Fruit fly (Drosophila melanogaster) whole organism, embryonic: ENCODE results near the gene CG14507.

Source experiments
- Atf3 ChIP-seq: fragments of 200-800 bp; sonication (Bioruptor generic); optimal IDR thresholded peaks from 3 replicates; lab custom pipeline; 2016; ENCODE audit warnings: missing biosample characterization, missing genetic modification characterization
- Bgb ChIP-seq: fragments of 200-800 bp; sonication (Bioruptor generic); IDR thresholded peaks from 2 replicates; pipeline ENCODE4 v1.3.6; 2022; ENCODE audit warnings: missing biosample characterization, missing genetic modification characterization; ENCODE audit not compliant: partially characterized antibody
- CG1024 ChIP-seq: fragments of 200-800 bp; sonication (Bioruptor generic); IDR thresholded peaks from 2 replicates; pipeline ENCODE4 v1.3.6; 2022; ENCODE audit warnings: missing biosample characterization, missing genetic modification characterization
- CG12769 ChIP-seq: fragments of 200-800 bp; sonication (Bioruptor generic); optimal IDR thresholded peaks from 2 replicates; lab custom pipeline; 2019; ENCODE audit warnings: missing biosample characterization, mild to moderate bottlenecking, missing genetic modification characterization, moderate library complexity
- CG13424 ChIP-seq: fragments of 200-800 bp; sonication (Bioruptor generic); optimal IDR thresholded peaks from 2 replicates; lab custom pipeline; 2019; ENCODE audit warnings: missing biosample characterization, mild to moderate bottlenecking, missing genetic modification characterization, moderate library complexity
- CG14441 ChIP-seq: fragments of 200-800 bp; sonication (Bioruptor generic); IDR thresholded peaks from 2 replicates; pipeline ENCODE4 v1.3.6; 2022; ENCODE audit warnings: missing biosample characterization, missing genetic modification characterization
- CG1602 ChIP-seq: fragments of 200-800 bp; sonication (Bioruptor generic); optimal IDR thresholded peaks from 3 replicates; lab custom pipeline; 2016; ENCODE audit warnings: missing biosample characterization, missing genetic modification characterization
- CG16815 ChIP-seq: fragments of 200-800 bp; sonication (Bioruptor generic); optimal IDR thresholded peaks from 3 replicates; lab custom pipeline; 2017; ENCODE audit warnings: missing biosample characterization, mild to moderate bottlenecking, missing genetic modification characterization
- CG17186 ChIP-seq: fragments of 200-800 bp; sonication (Bioruptor generic); optimal IDR thresholded peaks from 3 replicates; lab custom pipeline; 2017; ENCODE audit warnings: missing biosample characterization, missing genetic modification reagents, missing genetic modification characterization
- CG17385 ChIP-seq: fragments of 200-800 bp; sonication (Bioruptor generic); optimal IDR thresholded peaks from 3 replicates; lab custom pipeline; 2018; ENCODE audit warnings: missing biosample characterization, mild to moderate bottlenecking, missing genetic modification characterization
- CG17612 ChIP-seq: fragments of 200-800 bp; sonication (Bioruptor generic); IDR thresholded peaks from 2 replicates; pipeline ENCODE4 v1.3.6; 2022; ENCODE audit warnings: missing biosample characterization, missing genetic modification characterization
- CG17802 ChIP-seq: fragments of 200-800 bp; sonication (Bioruptor generic); optimal IDR thresholded peaks from 2 replicates; lab custom pipeline; 2018; ENCODE audit warnings: missing biosample characterization, mild to moderate bottlenecking, missing genetic modification characterization, moderate library complexity
- CG18764 ChIP-seq: fragments of 200-800 bp; sonication (Bioruptor generic); optimal IDR thresholded peaks from 3 replicates; lab custom pipeline; 2016; ENCODE audit warnings: missing biosample characterization, missing genetic modification characterization
- CG2199 ChIP-seq: fragments of 200-800 bp; sonication (Bioruptor generic); IDR thresholded peaks from 3 replicates; pipeline ENCODE4 v1.3.6; 2022; ENCODE audit warnings: missing biosample characterization, missing genetic modification characterization
- CG2678 ChIP-seq: fragments of 200-800 bp; sonication (Bioruptor generic); optimal IDR thresholded peaks from 3 replicates; lab custom pipeline; 2019; ENCODE audit warnings: missing biosample characterization, mild to moderate bottlenecking, missing genetic modification characterization, moderate library complexity
- CG30431 ChIP-seq: fragments of 200-800 bp; sonication (Bioruptor generic); optimal IDR thresholded peaks from 2 replicates; lab custom pipeline; 2017; ENCODE audit warnings: missing biosample characterization, missing genetic modification characterization
- CG32772 ChIP-seq: fragments of 200-800 bp; sonication (Bioruptor generic); IDR thresholded peaks from 2 replicates; pipeline ENCODE4 v1.3.6; 2022; ENCODE audit warnings: missing biosample characterization, missing genetic modification characterization
- CG34376 ChIP-seq: fragments of 200-800 bp; sonication (Bioruptor generic); optimal IDR thresholded peaks from 2 replicates; lab custom pipeline; 2018; ENCODE audit warnings: missing biosample characterization, mild to moderate bottlenecking, missing genetic modification characterization
- CG6654 ChIP-seq: fragments of 200-800 bp; sonication (Bioruptor generic); optimal IDR thresholded peaks from 2 replicates; lab custom pipeline; 2017; ENCODE audit warnings: missing biosample characterization, mild to moderate bottlenecking, missing genetic modification characterization
- CG7357 ChIP-seq: fragments of 200-800 bp; sonication (Bioruptor generic); IDR thresholded peaks from 3 replicates; pipeline ENCODE4 v1.3.6; 2022; ENCODE audit warnings: missing biosample characterization, missing genetic modification characterization
- CrebB ChIP-seq: fragments of 200-800 bp; sonication (Bioruptor generic); optimal IDR thresholded peaks from 3 replicates; lab custom pipeline; 2018; ENCODE audit warnings: missing biosample characterization, mild to moderate bottlenecking, missing genetic modification characterization
- Dp ChIP-seq: fragments of 200-800 bp; sonication (Bioruptor generic); optimal IDR thresholded peaks from 2 replicates; lab custom pipeline; 2018; ENCODE audit warnings: missing biosample characterization, mild to moderate bottlenecking, missing genetic modification characterization, moderate library complexity
- Fer3 ChIP-seq: fragments of 200-800 bp; sonication (Bioruptor generic); optimal IDR thresholded peaks from 2 replicates; lab custom pipeline; 2018; ENCODE audit warnings: missing biosample characterization, mild to moderate bottlenecking, missing genetic modification characterization, moderate library complexity
- HHEX ChIP-seq: fragments of 200-800 bp; sonication (Bioruptor generic); optimal IDR thresholded peaks from 3 replicates; lab custom pipeline; 2017; ENCODE audit warnings: missing biosample characterization, mild to moderate bottlenecking, missing genetic modification characterization, missing genetic modification reagents
- Hr39 ChIP-seq: fragments of >200 bp; optimal IDR thresholded peaks from 2 replicates; lab custom pipeline; 2017
- Hr51 ChIP-seq, 2 experiments: fragments of 200-800 bp; sonication (Bioruptor generic); optimal IDR thresholded peaks; 2 replicates in 1 of 2; 3 replicates in 1 of 2; lab custom pipeline; 2016 to 2018; ENCODE audit warnings: missing biosample characterization in 2 of 2, missing genetic modification characterization in 2 of 2, mild to moderate bottlenecking in 1 of 2, moderate library complexity in 1 of 2
- MBD-R2 ChIP-seq: fragments of 200-800 bp; sonication (Bioruptor generic); IDR thresholded peaks from 2 replicates; pipeline ENCODE4 v1.3.6; 2022; ENCODE audit warnings: missing biosample characterization, missing genetic modification characterization
- MTF-1 ChIP-seq: fragments of 200-800 bp; sonication (Bioruptor generic); optimal IDR thresholded peaks from 2 replicates; lab custom pipeline; 2018; ENCODE audit warnings: missing biosample characterization, mild to moderate bottlenecking, missing genetic modification characterization, borderline replicate concordance
- Mes4 ChIP-seq: fragments of 200-800 bp; sonication (Bioruptor generic); optimal IDR thresholded peaks from 2 replicates; lab custom pipeline; 2016; ENCODE audit warnings: missing biosample characterization, missing genetic modification characterization
- NFAT ChIP-seq: fragments of 200-800 bp; sonication (Bioruptor generic); IDR thresholded peaks from 2 replicates; pipeline ENCODE4 v1.3.6; 2022; ENCODE audit warnings: missing biosample characterization, missing genetic modification characterization
- Neu2 ChIP-seq: fragments of 200-800 bp; sonication (Bioruptor generic); optimal IDR thresholded peaks from 3 replicates; lab custom pipeline; 2016; ENCODE audit warnings: missing biosample characterization, missing genetic modification characterization, borderline replicate concordance
- Nf-YB ChIP-seq: fragments of 200-800 bp; sonication (Bioruptor generic); optimal IDR thresholded peaks from 3 replicates; lab custom pipeline; 2019; ENCODE audit warnings: missing biosample characterization, mild to moderate bottlenecking, missing genetic modification characterization, moderate library complexity
- NfI ChIP-seq: fragments of 200-800 bp; sonication (Bioruptor generic); optimal IDR thresholded peaks from 3 replicates; lab custom pipeline; 2018; ENCODE audit warnings: missing biosample characterization, mild to moderate bottlenecking, missing genetic modification characterization, moderate library complexity
- Sry-β ChIP-seq: fragments of 200-800 bp; sonication (Bioruptor generic); optimal IDR thresholded peaks from 2 replicates; lab custom pipeline; 2018; ENCODE audit warnings: missing biosample characterization, mild to moderate bottlenecking, missing genetic modification characterization, moderate library complexity
- Usf ChIP-seq: fragments of 200-800 bp; sonication (Bioruptor generic); optimal IDR thresholded peaks from 2 replicates; lab custom pipeline; 2017; ENCODE audit warnings: missing genotype, missing biosample characterization, missing genetic modification characterization
- ci ChIP-seq: fragments of 200-800 bp; sonication (Bioruptor generic); IDR thresholded peaks from 3 replicates; pipeline ENCODE4 v1.3.6; 2022; ENCODE audit warnings: missing biosample characterization, missing genetic modification characterization
- corto ChIP-seq: fragments of 200-800 bp; sonication (Bioruptor generic); optimal IDR thresholded peaks from 2 replicates; lab custom pipeline; 2016; ENCODE audit warnings: missing biosample characterization, mild to moderate bottlenecking, missing genetic modification characterization, moderate library complexity
- crol ChIP-seq: fragments of 200-800 bp; sonication (Bioruptor generic); IDR thresholded peaks from 2 replicates; pipeline ENCODE4 v1.3.6; 2022; ENCODE audit warnings: missing biosample characterization, missing genetic modification characterization
- ewg ChIP-seq: fragments of 200-800 bp; sonication (Bioruptor generic); optimal IDR thresholded peaks from 3 replicates; lab custom pipeline; 2017; ENCODE audit warnings: mild to moderate bottlenecking, missing biosample characterization, missing genetic modification reagents, missing genetic modification characterization
- ham ChIP-seq: fragments of 200-800 bp; sonication (Bioruptor generic); IDR thresholded peaks from 2 replicates; pipeline ENCODE4 v1.3.6; 2022; ENCODE audit warnings: missing biosample characterization, missing genetic modification characterization
- jigr1 ChIP-seq: fragments of 200-800 bp; sonication (Bioruptor generic); IDR thresholded peaks from 3 replicates; pipeline ENCODE4 v1.3.6; 2022; ENCODE audit warnings: missing biosample characterization, missing genetic modification characterization
- ranshi ChIP-seq: fragments of 200-800 bp; sonication (Bioruptor generic); IDR thresholded peaks from 2 replicates; pipeline ENCODE4 v1.3.6; 2022; ENCODE audit warnings: missing biosample characterization, missing genetic modification characterization
- sd ChIP-seq: fragments of 200-800 bp; sonication (Bioruptor generic); optimal IDR thresholded peaks from 3 replicates; lab custom pipeline; 2018; ENCODE audit warnings: missing biosample characterization, mild to moderate bottlenecking, missing genetic modification characterization, moderate library complexity
- seq ChIP-seq: fragments of 200-800 bp; sonication (Bioruptor generic); IDR thresholded peaks from 2 replicates; pipeline ENCODE4 v1.3.6; 2022; ENCODE audit warnings: missing biosample characterization, missing genetic modification characterization
- sna ChIP-seq: fragments of 200-800 bp; sonication (Bioruptor generic); IDR thresholded peaks from 2 replicates; pipeline ENCODE4 v1.3.6; 2022; ENCODE audit warnings: missing biosample characterization, missing genetic modification characterization; ENCODE audit not compliant: partially characterized antibody
- ssp ChIP-seq: fragments of 200-800 bp; sonication (Bioruptor generic); IDR thresholded peaks from 2 replicates; pipeline ENCODE4 v1.3.6; 2022; ENCODE audit warnings: missing biosample characterization, missing genetic modification characterization
- stc ChIP-seq: fragments of 200-800 bp; sonication (Bioruptor generic); IDR thresholded peaks from 2 replicates; pipeline ENCODE4 v1.3.6; 2022; ENCODE audit warnings: missing biosample characterization, missing genetic modification characterization
- tin ChIP-seq: fragments of 200-800 bp; sonication (Bioruptor generic); optimal IDR thresholded peaks from 3 replicates; lab custom pipeline; 2016; ENCODE audit warnings: missing biosample characterization, missing genetic modification characterization

The CG14507 gene

DNA sequence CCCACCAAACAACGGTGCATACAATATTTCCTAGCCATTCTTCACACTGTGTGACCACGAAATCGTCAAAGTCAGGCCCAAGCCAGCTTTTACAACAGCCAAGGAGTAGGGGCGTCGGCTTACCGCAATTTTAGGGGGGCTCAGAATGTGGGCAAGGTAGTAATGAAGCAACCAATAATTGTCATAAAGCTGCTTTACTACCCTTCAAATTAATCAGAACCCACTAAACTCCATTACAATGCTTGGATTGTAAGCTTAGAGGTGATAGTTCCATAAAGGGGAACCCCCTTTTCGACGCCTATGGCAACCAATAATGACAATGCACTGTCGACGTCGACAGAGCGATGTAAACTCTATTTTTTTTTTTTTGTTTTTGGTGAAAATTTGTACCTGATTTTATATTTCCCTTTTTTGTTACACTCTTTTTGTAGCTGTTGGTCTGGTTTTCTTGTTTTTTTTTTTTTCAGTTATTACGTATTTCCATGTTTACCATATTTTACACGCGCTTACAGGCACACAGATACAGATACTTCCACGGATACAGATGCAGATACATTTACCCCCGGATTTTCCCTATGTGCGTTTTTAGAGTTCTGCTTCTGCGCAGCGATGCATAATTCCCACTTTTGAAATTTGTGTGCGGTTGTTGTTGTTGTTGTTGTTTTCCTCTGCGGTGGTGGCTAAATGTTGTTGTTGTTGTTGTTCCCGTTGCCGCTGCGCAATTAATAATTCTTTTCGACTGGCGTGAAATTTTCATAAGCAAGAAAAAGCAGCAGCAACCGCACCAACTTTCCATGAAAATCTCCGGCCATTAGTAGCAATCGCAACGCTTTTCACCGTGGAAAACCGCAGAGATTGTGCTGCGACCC, 22.7 kb downstream of the CG14507 start (continued):
- TF ChIP-seq ranshi (peak; percentile 72; the same call in 1 of the 2 replicates), CG1024 (GFP tag; lab: Robert Waterston, UW) (peak; percentile 57; the same call in 1 of the 2 replicates), Atf3 (GFP tag; lab: Kevin White, UChicago) (peak; percentile 59), sna (no peak), Hr51 (GFP tag; optimal IDR thresholded peaks at IDR 0.05; lab: Kevin White, UChicago) (peak; percentile 29 to 83), ewg (GFP tag; lab: Kevin White, UChicago) (peak; percentile 68), Fer3 (tag; lab: Kevin White, UChicago) (peak; percentile 46), CG17385 (GFP tag; lab: Kevin White, UChicago) (peak; percentile 66), CG32772 (peak; percentile 71), Hr39 (lab: Kevin White, UChicago) (no peak), Neu2 (no peak), CG2199 (GFP tag; lab: Robert Waterston, UW) (peak; percentile 76; the same call in 2 of the 3 replicates), corto (GFP tag; lab: Kevin White, UChicago) (no peak), CG34376 (GFP tag; lab: Kevin White, UChicago) (no peak), ci (GFP tag; lab: Robert Waterston, UW) (peak; percentile 92), seq (GFP tag; lab: Robert Waterston, UW) (peak; percentile 44; the same call in 1 of the 2 replicates), CG30431 (GFP tag; lab: Kevin White, UChicago) (peak; percentile 68), CG14441 (GFP tag; lab: Robert Waterston, UW) (peak; percentile 69), CG13424 (tag; lab: Kevin White, UChicago) (peak; percentile 86), Usf (peak; percentile 39), HHEX (GFP tag; lab: Kevin White, UChicago) (peak; percentile 70), CG16815 (GFP tag; lab: Kevin White, UChicago) (peak; percentile 48), crol (GFP tag; lab: Robert Waterston, UW) (peak; percentile 40; the same call in 1 of the 2 replicates), Bgb (GFP tag; lab: Robert Waterston, UW) (no peak)

DNA sequence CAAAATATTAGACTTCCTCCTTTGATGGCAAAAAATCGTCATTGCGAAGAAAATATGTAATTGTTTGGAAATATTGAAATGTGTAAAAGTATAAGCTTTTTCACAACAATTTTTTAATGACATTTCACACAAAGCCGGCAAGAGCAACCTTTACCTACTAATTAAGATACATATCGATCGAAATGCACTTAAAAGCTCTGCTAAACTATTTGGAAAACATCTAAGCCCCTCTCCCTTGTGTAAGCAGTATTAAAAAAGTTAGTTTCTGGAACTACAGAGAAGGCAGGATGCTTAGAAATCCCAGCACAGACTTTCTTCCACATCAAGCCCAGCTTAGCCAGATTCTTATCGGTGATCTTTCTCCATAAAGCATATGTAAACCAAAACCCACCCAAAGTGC, 23.5 kb downstream of the CG14507 start, which contains the start of gene Cyt-c1L:
Gene Cyt-c1L (minus strand): TSS at position 101 of the 400 bp plus-strand sequence.
- no peak for TF ChIP-seq CrebB (tag; lab: Kevin White, UChicago)
- no peak for TF ChIP-seq ham (GFP tag; lab: Robert Waterston, UW)
- no peak for TF ChIP-seq Nf-YB
- no peak for TF ChIP-seq NFAT
- no peak for TF ChIP-seq CG6654 (GFP tag; lab: Kevin White, UChicago)
- TF ChIP-seq jigr1 (GFP tag; lab: Robert Waterston, UW), result no peak
- TF ChIP-seq MTF-1 (GFP tag; lab: Kevin White, UChicago), result no peak
- no peak for TF ChIP-seq stc
- TF ChIP-seq Mes4 (GFP tag; lab: Kevin White, UChicago), result no peak
- TF ChIP-seq Sry-β, result no peak
- TF ChIP-seq CG12769 (tag; lab: Kevin White, UChicago), result no peak
- TF ChIP-seq seq (GFP tag; lab: Robert Waterston, UW), result no peak
- no peak for TF ChIP-seq CG17612 (GFP tag; lab: Robert Waterston, UW)

DNA sequence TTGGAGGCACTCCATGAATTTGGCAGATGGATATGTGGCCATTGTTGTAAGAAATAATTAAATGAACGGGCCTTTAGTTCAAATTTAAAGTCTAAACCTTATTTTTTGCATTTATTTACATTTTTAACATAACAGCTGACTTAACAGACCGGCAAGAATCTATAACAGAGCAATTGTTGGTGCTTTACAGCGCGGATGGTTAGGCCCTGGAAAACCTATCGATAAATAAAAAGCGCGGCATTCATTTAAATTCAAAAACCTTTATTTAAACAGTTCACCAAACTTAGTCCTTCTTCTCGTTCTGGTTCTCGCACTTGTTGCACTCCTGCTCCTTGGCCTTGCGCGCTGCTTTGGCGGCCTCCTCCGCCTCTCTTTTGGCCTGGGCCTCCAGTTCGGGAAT, 25.1 kb downstream of the CG14507 start, which contains the start of gene Mesh1:
Gene Mesh1 (minus strand): TSS at position 108 of the 400 bp plus-strand sequence.
- TF ChIP-seq CG17186 (GFP tag; lab: Kevin White, UChicago) (peak; percentile 82), CG1602 (no peak), CG17802 (tag; lab: Kevin White, UChicago) (no peak), MBD-R2 (GFP tag; lab: Robert Waterston, UW) (no peak), CG2678 (tag; lab: Kevin White, UChicago) (no peak), Dp (GFP tag; lab: Kevin White, UChicago) (peak; percentile 88), sd (no peak), tin (GFP tag; lab: Kevin White, UChicago) (no peak), ssp (GFP tag; lab: Robert Waterston, UW) (no peak), CG18764 (GFP tag; lab: Kevin White, UChicago) (no peak), NfI (no peak), CG7357 (GFP tag; lab: Robert Waterston, UW) (no peak)
